Fruit fly (Drosophila melanogaster) whole organism, embryonic: ENCODE measurements around the gene Pp2C1.

Experiments used
- BEAF-32 ChIP-seq: fragments of 200-800 bp; sonication (Bioruptor generic); optimal IDR thresholded peaks from 3 replicates; lab custom pipeline; 2017; ENCODE audit warnings: missing biosample characterization, missing genetic modification characterization, mild to moderate bottlenecking, moderate library complexity, missing genetic modification reagents
- CG11456 ChIP-seq: fragments of 200-800 bp; sonication (Bioruptor generic); IDR thresholded peaks from 3 replicates; pipeline ENCODE4 v1.3.6; 2022; ENCODE audit warnings: missing biosample characterization, missing genetic modification characterization
- CG12155 ChIP-seq: fragments of 200-800 bp; sonication (Bioruptor generic); optimal IDR thresholded peaks from 3 replicates; lab custom pipeline; 2016; ENCODE audit warnings: missing biosample characterization, missing genetic modification characterization
- CG1233 ChIP-seq: fragments of 200-800 bp; sonication (Bioruptor generic); optimal IDR thresholded peaks from 4 replicates; lab custom pipeline; 2018; ENCODE audit warnings: missing biosample characterization, mild to moderate bottlenecking, missing genetic modification characterization
- CG13624 ChIP-seq: fragments of 200-800 bp; sonication (Bioruptor generic); optimal IDR thresholded peaks from 2 replicates; lab custom pipeline; 2016; ENCODE audit warnings: missing biosample characterization, missing genetic modification characterization
- CG1602 ChIP-seq: fragments of 200-800 bp; sonication (Bioruptor generic); optimal IDR thresholded peaks from 3 replicates; lab custom pipeline; 2016; ENCODE audit warnings: missing biosample characterization, missing genetic modification characterization
- CG17568 ChIP-seq: fragments of 200-800 bp; sonication (Bioruptor generic); optimal IDR thresholded peaks from 2 replicates; lab custom pipeline; 2018; ENCODE audit warnings: missing biosample characterization, mild to moderate bottlenecking, missing genetic modification characterization, moderate library complexity
- CG18262 ChIP-seq: fragments of 200-800 bp; optimal IDR thresholded peaks from 3 replicates; lab custom pipeline; 2019; ENCODE audit warnings: missing biosample characterization, mild to moderate bottlenecking, missing genetic modification characterization, moderate library complexity
- CG34224 ChIP-seq: fragments of 200-800 bp; sonication (Bioruptor generic); IDR thresholded peaks from 3 replicates; pipeline ENCODE4 v1.3.6; 2022; ENCODE audit warnings: missing biosample characterization, missing genetic modification characterization; ENCODE audit not compliant: partially characterized antibody
- CG43689 ChIP-seq: fragments of 200-800 bp; sonication (Bioruptor generic); IDR thresholded peaks from 2 replicates; pipeline ENCODE4 v1.3.6; 2022; ENCODE audit warnings: missing biosample characterization, missing genetic modification characterization
- CG7556 ChIP-seq: fragments of 200-800 bp; sonication (Bioruptor generic); optimal IDR thresholded peaks from 2 replicates; lab custom pipeline; 2017; ENCODE audit warnings: missing biosample characterization, mild to moderate bottlenecking, missing genetic modification characterization
- CG7928 ChIP-seq: fragments of 200-800 bp; sonication (Bioruptor generic); optimal IDR thresholded peaks from 2 replicates; lab custom pipeline; 2017; ENCODE audit warnings: missing biosample characterization, mild to moderate bottlenecking, missing genetic modification characterization
- CG9215 ChIP-seq: fragments of 200-800 bp; sonication (Bioruptor generic); IDR thresholded peaks from 2 replicates; pipeline ENCODE4 v1.3.6; 2022; ENCODE audit warnings: missing biosample characterization, missing genetic modification characterization
- CoRest ChIP-seq: fragments of 200-800 bp; sonication (Bioruptor generic); optimal IDR thresholded peaks from 3 replicates; lab custom pipeline; 2018; ENCODE audit warnings: missing biosample characterization, mild to moderate bottlenecking, missing genetic modification characterization, moderate library complexity
- D19A ChIP-seq: fragments of 200-800 bp; optimal IDR thresholded peaks from 3 replicates; lab custom pipeline; 2019; ENCODE audit warnings: missing biosample characterization, mild to moderate bottlenecking, missing genetic modification characterization, moderate library complexity
- Doc3 ChIP-seq: fragments of 200-800 bp; sonication (Bioruptor generic); IDR thresholded peaks from 3 replicates; pipeline ENCODE4 v1.3.6; 2022; ENCODE audit warnings: missing biosample characterization, missing genetic modification characterization; ENCODE audit not compliant: partially characterized antibody
- Dref ChIP-seq: fragments of 200-800 bp; sonication (Bioruptor generic); IDR thresholded peaks from 2 replicates; pipeline ENCODE4 v1.3.6; 2022; ENCODE audit warnings: missing biosample characterization, missing genetic modification characterization
- ERR ChIP-seq: fragments of 200-800 bp; sonication (Bioruptor generic); optimal IDR thresholded peaks from 2 replicates; lab custom pipeline; 2016; ENCODE audit warnings: missing biosample characterization, missing genetic modification characterization
- Ets65A ChIP-seq: fragments of 200-800 bp; sonication (Bioruptor generic); peaks from one replicate; lab custom pipeline; 2016; ENCODE audit warnings: missing biosample characterization, missing genetic modification characterization
- HLH54F ChIP-seq: fragments of 200-800 bp; sonication (Bioruptor generic); optimal IDR thresholded peaks from 3 replicates; lab custom pipeline; 2016; ENCODE audit warnings: missing biosample characterization, missing genetic modification characterization
- Hr51 ChIP-seq, 2 experiments: fragments of 200-800 bp; sonication (Bioruptor generic); optimal IDR thresholded peaks; 2 replicates in 1 of 2; 3 replicates in 1 of 2; lab custom pipeline; 2016 to 2018; ENCODE audit warnings: missing biosample characterization in 2 of 2, missing genetic modification characterization in 2 of 2, mild to moderate bottlenecking in 1 of 2, moderate library complexity in 1 of 2
- MBD-R2 ChIP-seq: fragments of 200-800 bp; sonication (Bioruptor generic); IDR thresholded peaks from 2 replicates; pipeline ENCODE4 v1.3.6; 2022; ENCODE audit warnings: missing biosample characterization, missing genetic modification characterization
- Oli ChIP-seq: fragments of 200-800 bp; sonication (Bioruptor generic); optimal IDR thresholded peaks from 2 replicates; lab custom pipeline; 2018; ENCODE audit warnings: missing biosample characterization, mild to moderate bottlenecking, missing genetic modification characterization, moderate library complexity
- Ssrp ChIP-seq: fragments of 200-800 bp; sonication (Bioruptor generic); optimal IDR thresholded peaks from 2 replicates; lab custom pipeline; 2018; ENCODE audit warnings: missing biosample characterization, mild to moderate bottlenecking, missing genetic modification characterization, moderate library complexity
- Trl ChIP-seq, 3 experiments: fragments of >200 bp in 2 of 3; fragments of 200-800 bp in 1 of 3; sonication (Bioruptor generic) in 1 of 3; optimal IDR thresholded peaks; 2 replicates in 1 of 3; 3 replicates in 2 of 3; lab custom pipeline; 2016 to 2017; ENCODE audit warnings: missing biosample characterization in 1 of 3, missing genetic modification characterization in 1 of 3
- bcd ChIP-seq: fragments of 200-800 bp; sonication (Bioruptor generic); optimal IDR thresholded peaks from 2 replicates; lab custom pipeline; 2017; ENCODE audit warnings: missing biosample characterization, mild to moderate bottlenecking, missing genetic modification characterization
- cad ChIP-seq: fragments of >200 bp; optimal IDR thresholded peaks from 2 replicates; lab custom pipeline; 2017; ENCODE audit warnings: missing biosample characterization, missing genetic modification characterization
- cas ChIP-seq: fragments of 200-800 bp; sonication (Bioruptor generic); IDR thresholded peaks from 2 replicates; pipeline ENCODE4 v1.3.6; 2022; ENCODE audit warnings: missing biosample characterization, missing genetic modification characterization
- dati ChIP-seq: fragments of 200-800 bp; sonication (Bioruptor generic); IDR thresholded peaks from 2 replicates; pipeline ENCODE4 v1.3.6; 2022; ENCODE audit warnings: missing biosample characterization, missing genetic modification characterization
- esg ChIP-seq: fragments of 200-800 bp; sonication (Bioruptor generic); conservative IDR thresholded peaks from 2 replicates; pipeline ENCODE4 v1.3.6; 2022; ENCODE audit warnings: missing biosample characterization, missing genetic modification characterization
- ftz-f1 ChIP-seq: fragments of 200-800 bp; sonication (Bioruptor generic); optimal IDR thresholded peaks from 2 replicates; lab custom pipeline; 2016; ENCODE audit warnings: missing biosample characterization, missing genetic modification characterization
- gro ChIP-seq: fragments of 200-800 bp; sonication (Bioruptor generic); optimal IDR thresholded peaks from 2 replicates; lab custom pipeline; 2016; ENCODE audit warnings: missing biosample characterization, missing genetic modification characterization
- hb ChIP-seq: fragments of 200-800 bp; sonication (Bioruptor generic); IDR thresholded peaks from 3 replicates; pipeline ENCODE4 v1.3.6; 2022; ENCODE audit warnings: missing biosample characterization, missing genetic modification characterization; ENCODE audit not compliant: partially characterized antibody
- nerfin-2 ChIP-seq: fragments of 200-800 bp; sonication (Bioruptor generic); IDR thresholded peaks from 2 replicates; pipeline ENCODE4 v1.3.6; 2022; ENCODE audit warnings: missing biosample characterization, missing genetic modification characterization; ENCODE audit not compliant: partially characterized antibody
- sisA ChIP-seq: fragments of 200-800 bp; sonication (Bioruptor generic); IDR thresholded peaks from 2 replicates; pipeline ENCODE4 v1.3.6; 2022; ENCODE audit warnings: missing biosample characterization, missing genetic modification characterization
- so ChIP-seq: fragments of 200-800 bp; sonication (Bioruptor generic); IDR thresholded peaks from 3 replicates; pipeline ENCODE4 v1.3.6; 2022; ENCODE audit warnings: missing biosample characterization, missing genetic modification characterization
- stwl ChIP-seq: fragments of 200-800 bp; sonication (Bioruptor generic); optimal IDR thresholded peaks from 3 replicates; lab custom pipeline; 2018; ENCODE audit warnings: missing biosample characterization, mild to moderate bottlenecking, missing genetic modification characterization, moderate library complexity
- tap ChIP-seq: fragments of 200-800 bp; optimal IDR thresholded peaks from 3 replicates; lab custom pipeline; 2019; ENCODE audit warnings: missing biosample characterization, mild to moderate bottlenecking, missing genetic modification characterization, moderate library complexity
- trh ChIP-seq: fragments of 200-800 bp; sonication (Bioruptor generic); optimal IDR thresholded peaks from 2 replicates; lab custom pipeline; 2016; ENCODE audit warnings: missing biosample characterization, missing genetic modification characterization
- unpg ChIP-seq: fragments of 200-800 bp; sonication (Bioruptor generic); optimal IDR thresholded peaks from 3 replicates; lab custom pipeline; 2018; ENCODE audit warnings: missing biosample characterization, mild to moderate bottlenecking, missing genetic modification characterization, moderate library complexity
- yki ChIP-seq: fragments of >200 bp; optimal IDR thresholded peaks from 3 replicates; lab custom pipeline; 2018

Pp2C1 gene

dm6 chrX:4687778-4688399 is 1.2 kb upstream of the Pp2C1 start, which contains the start of gene ctp (continued):
- TF ChIP-seq nerfin-2 (GFP tag; lab: Robert Waterston, UW) (peak; percentile 72), Oli (peak; percentile 30), gro (GFP tag; lab: Kevin White, UChicago) (peak; percentile 38), MBD-R2 (GFP tag; lab: Robert Waterston, UW) (peak; percentile 37; the same call in 1 of the 2 replicates), Ssrp (tag; lab: Kevin White, UChicago) (no peak), HLH54F (GFP tag; lab: Kevin White, UChicago) (peak; percentile 67), Trl (optimal IDR thresholded peaks at IDR 0.05; lab: Kevin White, UChicago) (no peak), Trl (GFP tag; optimal IDR thresholded peaks at IDR 0.05; lab: Kevin White, UChicago) (peak; percentile 48), Dref (GFP tag; lab: Robert Waterston, UW) (peak; percentile 67), BEAF-32 (peak; percentile 60), CoRest (tag; lab: Kevin White, UChicago) (peak; percentile 51), esg (GFP tag; lab: Robert Waterston, UW) (no peak), cas (GFP tag; lab: Robert Waterston, UW) (no peak), so (GFP tag; lab: Robert Waterston, UW) (0 out of 3 replicates have a peak, but pooled peaks have one; percentile 38), CG11456 (GFP tag; lab: Robert Waterston, UW) (0 out of 3 replicates have a peak, but pooled peaks have one; percentile 53), CG12155 (GFP tag; lab: Kevin White, UChicago) (peak; percentile 40), yki (lab: Kevin White, UChicago) (no peak), ERR (GFP tag; lab: Kevin White, UChicago) (peak; percentile 34), CG34224 (peak; percentile 69), hb (GFP tag; lab: Robert Waterston, UW) (peak; percentile 69; the same call in 1 of the 3 replicates), trh (GFP tag; lab: Kevin White, UChicago) (no peak), CG18262 (tag; lab: Kevin White, UChicago) (peak; percentile 30), stwl (tag; lab: Kevin White, UChicago) (peak; percentile 97), Hr51 (GFP tag; optimal IDR thresholded peaks at IDR 0.05; lab: Kevin White, UChicago) (peak; percentile 39 to 56), dati (GFP tag; lab: Robert Waterston, UW) (no peak), tap (tag; lab: Kevin White, UChicago) (peak; percentile 35), CG13624 (GFP tag; lab: Kevin White, UChicago) (peak; percentile 51), unpg (GFP tag; lab: Kevin White, UChicago) (peak; percentile 35), D19A (tag; lab: Kevin White, UChicago) (peak; percentile 3), CG1233 (no peak), Ets65A (GFP tag; lab: Kevin White, UChicago) (peak; percentile 65), CG43689 (GFP tag; lab: Robert Waterston, UW) (no peak), CG1602 (GFP tag; lab: Kevin White, UChicago) (no peak), bcd (GFP tag; lab: Kevin White, UChicago) (peak; percentile 16), sisA (GFP tag; lab: Robert Waterston, UW) (0 out of 2 replicates have a peak, but pooled peaks have one; percentile 26), CG7556 (peak; percentile 34), CG9215 (peak; percentile 28; the same call in 1 of the 2 replicates), Doc3 (GFP tag; lab: Robert Waterston, UW) (peak; percentile 65; the same call in 2 of the 3 replicates), CG17568 (peak; percentile 54), CG7928 (GFP tag; lab: Kevin White, UChicago) (peak; percentile 10), cad (no peak), ftz-f1 (GFP tag; lab: Kevin White, UChicago) (peak; percentile 14)
